Worm (Caenorhabditis elegans): ENCODE measurements around the gene elpc-4.

DNA sequence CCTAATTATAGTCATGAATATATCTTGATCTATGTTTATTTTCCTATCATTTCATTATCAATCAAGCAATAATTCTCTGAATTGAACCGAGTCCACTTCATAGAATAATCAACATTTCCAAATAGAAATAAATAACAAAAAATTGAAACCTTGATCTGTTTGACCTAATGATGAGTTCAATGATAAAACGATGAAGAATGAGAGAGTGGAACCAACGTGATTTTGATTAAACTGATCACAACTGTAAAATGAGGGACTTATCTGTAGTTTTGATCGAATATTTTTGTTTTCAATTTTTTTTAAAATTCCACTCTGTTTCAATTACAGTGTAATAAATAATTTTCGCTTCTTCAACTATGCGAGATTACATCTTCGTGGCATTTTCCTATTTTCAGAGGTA, 26.1 kb downstream of the elpc-4 start:
- no peak for TF ChIP-seq jun-1 (tag; optimal IDR thresholded peaks at IDR 0.05)
- TF ChIP-seq aly-2 (tag; optimal IDR thresholded peaks at IDR 0.05), result no peak
- TF ChIP-seq attf-4 (tag; optimal IDR thresholded peaks at IDR 0.05), result no peak
- no peak for TF ChIP-seq egl-27 (tag; optimal IDR thresholded peaks at IDR 0.05)

Data from whole organism, L4 larva.